Fruit fly (Drosophila melanogaster) whole organism, embryonic: ENCODE data around the gene mRpS11.
A peak's percentile ranks its signal among the peaks of the same experiment; 100 is the strongest.

Experiments
- BEAF-32 ChIP-seq: fragments of 200-800 bp; sonication (Bioruptor generic); optimal IDR thresholded peaks from 3 replicates; lab custom pipeline; 2017; ENCODE audit warnings: missing biosample characterization, missing genetic modification characterization, mild to moderate bottlenecking, moderate library complexity, missing genetic modification reagents
- CG10274 ChIP-seq: fragments of 200-800 bp; sonication (Bioruptor generic); optimal IDR thresholded peaks from 3 replicates; lab custom pipeline; 2017; ENCODE audit warnings: missing biosample characterization, mild to moderate bottlenecking, missing genetic modification characterization
- CG12236 ChIP-seq: fragments of 200-800 bp; sonication (Bioruptor generic); optimal IDR thresholded peaks from 2 replicates; lab custom pipeline; 2016; ENCODE audit warnings: missing biosample characterization, missing genetic modification characterization
- CG12659 ChIP-seq: fragments of 200-800 bp; sonication (Bioruptor generic); optimal IDR thresholded peaks from 3 replicates; lab custom pipeline; 2017; ENCODE audit warnings: mild to moderate bottlenecking, missing biosample characterization, missing genetic modification reagents, missing genetic modification characterization
- CG13123 ChIP-seq: fragments of 200-800 bp; sonication (Bioruptor generic); optimal IDR thresholded peaks from 2 replicates; lab custom pipeline; 2016; ENCODE audit warnings: missing biosample characterization, missing genetic modification characterization
- CG13296 ChIP-seq: fragments of 200-800 bp; sonication (Bioruptor generic); optimal IDR thresholded peaks from 3 replicates; lab custom pipeline; 2018; ENCODE audit warnings: missing biosample characterization, mild to moderate bottlenecking, missing genetic modification characterization
- CG13424 ChIP-seq: fragments of 200-800 bp; sonication (Bioruptor generic); optimal IDR thresholded peaks from 2 replicates; lab custom pipeline; 2019; ENCODE audit warnings: missing biosample characterization, mild to moderate bottlenecking, missing genetic modification characterization, moderate library complexity
- CG14441 ChIP-seq: fragments of 200-800 bp; sonication (Bioruptor generic); IDR thresholded peaks from 2 replicates; pipeline ENCODE4 v1.3.6; 2022; ENCODE audit warnings: missing biosample characterization, missing genetic modification characterization
- CG1647 ChIP-seq: fragments of 200-800 bp; sonication (Bioruptor generic); optimal IDR thresholded peaks from 3 replicates; lab custom pipeline; 2016; ENCODE audit warnings: missing biosample characterization, missing genetic modification characterization
- CG16863 ChIP-seq: fragments of 200-800 bp; sonication (Bioruptor generic); optimal IDR thresholded peaks from 3 replicates; lab custom pipeline; 2016; ENCODE audit warnings: missing biosample characterization, missing genetic modification characterization
- CG2120 ChIP-seq: fragments of 200-800 bp; sonication (Bioruptor generic); optimal IDR thresholded peaks from 3 replicates; lab custom pipeline; 2016; ENCODE audit warnings: missing biosample characterization, missing genetic modification characterization
- CG30403 ChIP-seq: fragments of 200-800 bp; sonication (Bioruptor generic); optimal IDR thresholded peaks from 3 replicates; lab custom pipeline; 2016; ENCODE audit warnings: missing biosample characterization, missing genetic modification characterization
- CG31224 ChIP-seq: fragments of 200-800 bp; sonication (Bioruptor generic); IDR thresholded peaks from 2 replicates; pipeline ENCODE4 v1.3.6; 2022; ENCODE audit warnings: missing biosample characterization, missing genetic modification characterization
- CG3838 ChIP-seq: fragments of 200-800 bp; sonication (Bioruptor generic); optimal IDR thresholded peaks from 3 replicates; lab custom pipeline; 2016; ENCODE audit warnings: missing biosample characterization, missing genetic modification characterization
- CG42726 ChIP-seq: fragments of 200-800 bp; sonication (Bioruptor generic); IDR thresholded peaks from 2 replicates; pipeline ENCODE4 v1.3.6; 2022; ENCODE audit warnings: missing biosample characterization, missing genetic modification characterization; ENCODE audit not compliant: partially characterized antibody
- CG4328 ChIP-seq: fragments of 200-800 bp; sonication (Bioruptor generic); optimal IDR thresholded peaks from 3 replicates; lab custom pipeline; 2017; ENCODE audit warnings: missing biosample characterization, missing genetic modification reagents, missing genetic modification characterization
- CG4360 ChIP-seq: fragments of 200-800 bp; sonication (Bioruptor generic); IDR thresholded peaks from 2 replicates; pipeline ENCODE4 v1.3.6; 2022; ENCODE audit warnings: missing biosample characterization, missing genetic modification characterization
- CG6175 ChIP-seq: fragments of 200-800 bp; sonication (Bioruptor generic); IDR thresholded peaks from 3 replicates; pipeline ENCODE4 v1.3.6; 2022; ENCODE audit warnings: missing biosample characterization, missing genetic modification characterization
- CG7357 ChIP-seq: fragments of 200-800 bp; sonication (Bioruptor generic); IDR thresholded peaks from 3 replicates; pipeline ENCODE4 v1.3.6; 2022; ENCODE audit warnings: missing biosample characterization, missing genetic modification characterization
- CG7786 ChIP-seq: fragments of 200-800 bp; sonication (Bioruptor generic); optimal IDR thresholded peaks from 2 replicates; lab custom pipeline; 2016; ENCODE audit warnings: missing biosample characterization, missing genetic modification characterization
- CG7987 ChIP-seq: fragments of 200-800 bp; sonication (Bioruptor generic); optimal IDR thresholded peaks from 2 replicates; lab custom pipeline; 2018; ENCODE audit warnings: missing biosample characterization, mild to moderate bottlenecking, missing genetic modification characterization, moderate library complexity
- CG8388 ChIP-seq: fragments of 200-800 bp; sonication (Bioruptor generic); optimal IDR thresholded peaks from 2 replicates; lab custom pipeline; 2019; ENCODE audit warnings: missing biosample characterization, mild to moderate bottlenecking, missing genetic modification characterization, moderate library complexity
- Camta ChIP-seq: fragments of 200-800 bp; sonication (Bioruptor generic); optimal IDR thresholded peaks from 2 replicates; lab custom pipeline; 2016; ENCODE audit warnings: missing biosample characterization, missing genetic modification characterization
- Eip74EF ChIP-seq, 2 experiments: fragments of 200-800 bp in 1 of 2; fragments of >200 bp in 1 of 2; sonication (Bioruptor generic) in 1 of 2; optimal IDR thresholded peaks; 2 replicates each; lab custom pipeline; 2017 to 2019; ENCODE audit warnings: missing biosample characterization in 2 of 2, missing genetic modification characterization in 2 of 2, mild to moderate bottlenecking in 1 of 2, moderate library complexity in 1 of 2
- Fer1 ChIP-seq: fragments of 200-800 bp; sonication (Bioruptor generic); optimal IDR thresholded peaks from 2 replicates; lab custom pipeline; 2017; ENCODE audit warnings: missing biosample characterization, mild to moderate bottlenecking, missing genetic modification characterization
- HmgZ ChIP-seq: fragments of 200-800 bp; sonication (Bioruptor generic); optimal IDR thresholded peaks from 2 replicates; lab custom pipeline; 2018; ENCODE audit warnings: missing biosample characterization, mild to moderate bottlenecking, missing genetic modification characterization
- Lim3 ChIP-seq: fragments of 200-800 bp; sonication (Bioruptor generic); IDR thresholded peaks from 2 replicates; pipeline ENCODE4 v1.3.6; 2022; ENCODE audit warnings: missing biosample characterization, missing genetic modification characterization
- Lpt ChIP-seq: fragments of >200 bp; optimal IDR thresholded peaks from 2 replicates; lab custom pipeline; 2018; ENCODE audit warnings: missing biosample characterization, missing genetic modification characterization
- Mes4 ChIP-seq: fragments of 200-800 bp; sonication (Bioruptor generic); optimal IDR thresholded peaks from 2 replicates; lab custom pipeline; 2016; ENCODE audit warnings: missing biosample characterization, missing genetic modification characterization
- NC2α ChIP-seq: fragments of 200-800 bp; sonication (Bioruptor generic); optimal IDR thresholded peaks from 2 replicates; lab custom pipeline; 2016; ENCODE audit warnings: missing biosample characterization, missing genetic modification characterization
- Scr ChIP-seq: fragments of 200-800 bp; sonication (Bioruptor generic); IDR thresholded peaks from 2 replicates; pipeline ENCODE4 v1.3.6; 2022; ENCODE audit warnings: missing biosample characterization, missing genetic modification characterization; ENCODE audit not compliant: partially characterized antibody
- Spps ChIP-seq: fragments of 200-800 bp; sonication (Bioruptor generic); optimal IDR thresholded peaks from 2 replicates; lab custom pipeline; 2018; ENCODE audit warnings: missing biosample characterization, mild to moderate bottlenecking, missing genetic modification characterization
- Ssrp ChIP-seq: fragments of 200-800 bp; sonication (Bioruptor generic); optimal IDR thresholded peaks from 2 replicates; lab custom pipeline; 2018; ENCODE audit warnings: missing biosample characterization, mild to moderate bottlenecking, missing genetic modification characterization, moderate library complexity
- Usf ChIP-seq: fragments of 200-800 bp; sonication (Bioruptor generic); optimal IDR thresholded peaks from 2 replicates; lab custom pipeline; 2017; ENCODE audit warnings: missing genotype, missing biosample characterization, missing genetic modification characterization
- abd-A ChIP-seq: fragments of 200-800 bp; sonication (Bioruptor generic); optimal IDR thresholded peaks from 3 replicates; lab custom pipeline; 2019; ENCODE audit warnings: missing biosample characterization, mild to moderate bottlenecking, missing genetic modification characterization, moderate library complexity
- ash1 ChIP-seq: fragments of 200-800 bp; sonication (Bioruptor generic); optimal IDR thresholded peaks from 2 replicates; lab custom pipeline; 2018; ENCODE audit warnings: missing biosample characterization, mild to moderate bottlenecking, missing genetic modification characterization
- ato ChIP-seq: fragments of 200-800 bp; sonication (Bioruptor generic); IDR thresholded peaks from 2 replicates; pipeline ENCODE4 v1.3.6; 2022; ENCODE audit warnings: missing biosample characterization, missing genetic modification characterization; ENCODE audit not compliant: partially characterized antibody
- bowl ChIP-seq: fragments of 200-800 bp; sonication (Bioruptor generic); IDR thresholded peaks from 2 replicates; pipeline ENCODE4 v1.3.6; 2022; ENCODE audit warnings: missing biosample characterization, missing genetic modification characterization
- fd102C ChIP-seq: fragments of 200-800 bp; sonication (Bioruptor generic); optimal IDR thresholded peaks from 2 replicates; lab custom pipeline; 2018; ENCODE audit warnings: missing biosample characterization, mild to moderate bottlenecking, missing genetic modification characterization, moderate library complexity
- ftz-f1 ChIP-seq: fragments of 200-800 bp; sonication (Bioruptor generic); optimal IDR thresholded peaks from 2 replicates; lab custom pipeline; 2016; ENCODE audit warnings: missing biosample characterization, missing genetic modification characterization
- her ChIP-seq: fragments of 200-800 bp; sonication (Bioruptor generic); optimal IDR thresholded peaks from 2 replicates; lab custom pipeline; 2016; ENCODE audit warnings: missing biosample characterization, missing genetic modification characterization
- nom ChIP-seq: fragments of 200-800 bp; sonication (Bioruptor generic); optimal IDR thresholded peaks from 2 replicates; lab custom pipeline; 2017; ENCODE audit warnings: missing biosample characterization, missing genetic modification characterization, mild to moderate bottlenecking, moderate library complexity, missing genetic modification reagents
- onecut ChIP-seq: fragments of 200-800 bp; sonication (Bioruptor generic); IDR thresholded peaks from 2 replicates; pipeline ENCODE4 v1.3.6; 2022; ENCODE audit warnings: missing biosample characterization, missing genetic modification characterization
- rib ChIP-seq: fragments of 200-800 bp; sonication (Bioruptor generic); IDR thresholded peaks from 2 replicates; pipeline ENCODE4 v1.3.6; 2022; ENCODE audit warnings: missing biosample characterization, missing genetic modification characterization
- scrt ChIP-seq: fragments of 200-800 bp; sonication (Bioruptor generic); optimal IDR thresholded peaks from 2 replicates; lab custom pipeline; 2018; ENCODE audit warnings: missing biosample characterization, mild to moderate bottlenecking, missing genetic modification characterization, moderate library complexity
- sd ChIP-seq: fragments of 200-800 bp; sonication (Bioruptor generic); optimal IDR thresholded peaks from 3 replicates; lab custom pipeline; 2018; ENCODE audit warnings: missing biosample characterization, mild to moderate bottlenecking, missing genetic modification characterization, moderate library complexity
- sens ChIP-seq: fragments of 200-800 bp; sonication (Bioruptor generic); peaks from one replicate; lab custom pipeline; 2016; ENCODE audit warnings: missing biosample characterization, missing genetic modification characterization
- sisA ChIP-seq: fragments of 200-800 bp; sonication (Bioruptor generic); IDR thresholded peaks from 2 replicates; pipeline ENCODE4 v1.3.6; 2022; ENCODE audit warnings: missing biosample characterization, missing genetic modification characterization
- unpg ChIP-seq: fragments of 200-800 bp; sonication (Bioruptor generic); optimal IDR thresholded peaks from 3 replicates; lab custom pipeline; 2018; ENCODE audit warnings: missing biosample characterization, mild to moderate bottlenecking, missing genetic modification characterization, moderate library complexity

mRpS11 gene

DNA sequence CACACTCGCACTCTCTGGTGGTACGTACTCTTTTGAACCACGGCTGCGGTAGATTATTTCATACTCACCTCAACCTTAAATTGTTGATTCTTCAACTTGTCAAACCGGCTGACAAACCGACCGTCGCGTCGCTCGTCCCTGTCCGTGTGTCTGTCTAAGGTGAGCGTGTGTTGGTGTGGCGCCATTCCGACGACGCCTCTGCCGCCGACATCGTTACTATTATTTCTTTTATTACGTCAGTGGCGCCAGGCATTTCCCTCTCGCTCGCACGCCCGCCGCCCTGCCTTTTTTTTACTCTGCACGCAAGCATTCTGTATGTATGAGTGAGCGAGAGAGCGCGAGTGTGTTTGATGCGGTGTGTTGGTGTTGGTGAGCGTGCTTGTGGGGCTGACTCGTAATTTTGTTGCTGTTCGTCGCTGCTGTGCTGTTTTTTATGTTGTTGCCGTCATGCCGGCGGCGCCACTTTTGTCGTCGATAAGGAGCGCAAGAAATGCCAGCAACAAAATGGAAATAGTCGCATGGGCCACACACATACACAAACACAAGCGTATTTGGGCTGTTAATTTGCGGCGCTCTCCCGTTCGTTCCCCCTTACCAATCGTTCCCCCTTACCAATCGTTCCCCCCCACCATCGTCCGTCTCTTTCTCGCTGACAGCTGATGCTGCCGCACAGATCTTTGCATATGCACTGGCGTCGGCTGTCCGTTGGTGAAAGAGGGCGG, 16.2 kb upstream of the mRpS11 start (continued):
- TF ChIP-seq bowl (GFP tag; lab: Robert Waterston, UW) (peak; percentile 11; the same call in 1 of the 2 replicates), sisA (GFP tag; lab: Robert Waterston, UW) (no peak), Lpt (GFP tag; lab: Kevin White, UChicago) (peak; percentile 85), ato (GFP tag; lab: Robert Waterston, UW) (no peak), fd102C (no peak), CG13424 (tag; lab: Kevin White, UChicago) (no peak), Ssrp (tag; lab: Kevin White, UChicago) (no peak), CG31224 (GFP tag; lab: Robert Waterston, UW) (no peak; the same call in 1 of the 2 replicates), CG3838 (no peak), CG13296 (GFP tag; lab: Kevin White, UChicago) (peak; percentile 38), CG42726 (GFP tag; lab: Robert Waterston, UW) (0 out of 2 replicates have a peak, but pooled peaks have one; percentile 18), CG2120 (peak; percentile 15), HmgZ (tag; lab: Kevin White, UChicago) (peak; percentile 57), CG4360 (GFP tag; lab: Robert Waterston, UW) (peak; percentile 83), CG4328 (no peak), Scr (GFP tag; lab: Robert Waterston, UW) (peak; percentile 50), scrt (GFP tag; lab: Kevin White, UChicago) (peak; percentile 77), CG8388 (GFP tag; lab: Kevin White, UChicago) (peak; percentile 5), CG12659 (GFP tag; lab: Kevin White, UChicago) (no peak), Mes4 (GFP tag; lab: Kevin White, UChicago) (no peak), Spps (tag; lab: Kevin White, UChicago) (no peak), ash1 (GFP tag; lab: Kevin White, UChicago) (peak; percentile 32), abd-A (tag; lab: Kevin White, UChicago) (peak; percentile 100), Camta (no peak), CG7786 (no peak), Fer1 (GFP tag; lab: Kevin White, UChicago) (peak; percentile 70), sd (tag; lab: Kevin White, UChicago) (peak; percentile 99), CG7987 (GFP tag; lab: Kevin White, UChicago) (peak; percentile 34), CG10274 (GFP tag; lab: Kevin White, UChicago) (no peak), onecut (GFP tag; lab: Robert Waterston, UW) (peak; percentile 21; the same call in 1 of the 2 replicates), her (no peak), CG13123 (GFP tag; lab: Kevin White, UChicago) (no peak), Eip74EF (GFP tag; optimal IDR thresholded peaks at IDR 0.05; lab: Kevin White, UChicago) (peak in 1 of 2 experiments; percentile 46), BEAF-32 (GFP tag; lab: Kevin White, UChicago) (no peak), ftz-f1 (GFP tag; lab: Kevin White, UChicago) (peak; percentile 86), CG16863 (GFP tag; lab: Kevin White, UChicago) (no peak), CG7357 (GFP tag; lab: Robert Waterston, UW) (no peak), Lim3 (GFP tag; lab: Robert Waterston, UW) (no peak), CG12236 (GFP tag; lab: Kevin White, UChicago) (no peak), Usf (GFP tag; lab: Kevin White, UChicago) (no peak), rib (GFP tag; lab: Robert Waterston, UW) (peak; percentile 76; the same call in 1 of the 2 replicates), sens (peak; percentile 77), CG1647 (GFP tag; lab: Kevin White, UChicago) (no peak), nom (GFP tag; lab: Kevin White, UChicago) (peak; percentile 76), NC2α (GFP tag; lab: Kevin White, UChicago) (no peak), CG6175 (GFP tag; lab: Robert Waterston, UW) (peak; percentile 97), unpg (GFP tag; lab: Kevin White, UChicago) (no peak), CG14441 (GFP tag; lab: Robert Waterston, UW) (no peak), CG30403 (GFP tag; lab: Kevin White, UChicago) (no peak)
